Worm (Caenorhabditis elegans) whole organism, L1 larva: ENCODE data around the gene srz-63.

Source experiments
- C16A3.4 ChIP-seq: fragments of 150-350 bp; optimal IDR thresholded peaks from 2 replicates; lab custom pipeline; 2014; ENCODE audit warnings: missing biosample characterization, missing genetic modification characterization
- Y116A8C.19 ChIP-seq: sonication (generic microtip); optimal IDR thresholded peaks from 2 replicates; lab custom pipeline; 2016; ENCODE audit warnings: missing compliant biosample characterization, missing genetic modification characterization, borderline replicate concordance
- aha-1 ChIP-seq: fragments of 150-350 bp; optimal IDR thresholded peaks from 2 replicates; lab custom pipeline; 2014; ENCODE audit warnings: missing biosample characterization, missing genetic modification characterization
- alr-1 ChIP-seq: fragments of 200-800 bp; sonication (Bioruptor generic); optimal IDR thresholded peaks from 2 replicates; lab custom pipeline; 2018; ENCODE audit warnings: borderline replicate concordance, mild to moderate bottlenecking, missing genetic modification characterization, missing compliant biosample characterization
- ceh-8 ChIP-seq: fragments of 200-800 bp; sonication (Bioruptor generic); optimal IDR thresholded peaks from 2 replicates; lab custom pipeline; 2018; ENCODE audit warnings: mild to moderate bottlenecking, missing genetic modification characterization, moderate library complexity, missing compliant biosample characterization
- ceh-82 ChIP-seq, 3 experiments: fragments of 150-350 bp in 1 of 3; sonication (generic microtip) in 2 of 3; optimal IDR thresholded peaks; 2 replicates each; lab custom pipeline; 2014 to 2017; ENCODE audit warnings: missing biosample characterization in 3 of 3, missing genetic modification characterization in 3 of 3
- ces-1 ChIP-seq: fragments of 150-350 bp; optimal IDR thresholded peaks from 2 replicates; lab custom pipeline; 2014; ENCODE audit warnings: missing biosample characterization, missing genetic modification reagents, missing genetic modification characterization
- dsc-1 ChIP-seq: sonication (generic microtip); optimal IDR thresholded peaks from 2 replicates; lab custom pipeline; 2016; ENCODE audit warnings: mild to moderate bottlenecking, missing genetic modification characterization, missing compliant biosample characterization
- efl-1 ChIP-seq, 4 experiments: fragments of 150-350 bp; optimal IDR thresholded peaks in 3 of 4; peaks in 1 of 4; 1 replicate in 1 of 4; 2 replicates in 3 of 4; lab custom pipeline; 2014; ENCODE audit warnings: missing biosample characterization in 2 of 4, missing genetic modification characterization in 2 of 4, missing genetic modification reagents in 2 of 4
- efl-3 ChIP-seq: fragments of 200-800 bp; sonication (Bioruptor generic); optimal IDR thresholded peaks from 2 replicates; lab custom pipeline; 2018; ENCODE audit warnings: mild to moderate bottlenecking, missing genetic modification characterization, missing compliant biosample characterization
- egl-27 ChIP-seq, 2 experiments: fragments of 150-350 bp in 1 of 2; sonication (generic microtip); optimal IDR thresholded peaks; 3 replicates each; lab custom pipeline; 2017 to 2018; ENCODE audit warnings: missing biosample characterization in 2 of 2, missing genetic modification characterization in 2 of 2, missing genetic modification reagents in 2 of 2
- ets-5 ChIP-seq: fragments of 200-800 bp; sonication (Bioruptor generic); IDR thresholded peaks from 2 replicates; pipeline ENCODE4 v1.3.6; 2022; ENCODE audit warnings: missing genetic modification characterization, missing compliant biosample characterization
- fkh-4 ChIP-seq: sonication (generic microtip); optimal IDR thresholded peaks from 2 replicates; lab custom pipeline; 2016; ENCODE audit warnings: missing compliant biosample characterization, missing genetic modification characterization, borderline replicate concordance
- fos-1 ChIP-seq: fragments of 150-350 bp; optimal IDR thresholded peaks from 2 replicates; lab custom pipeline; 2014; ENCODE audit warnings: missing biosample characterization, missing genetic modification characterization
- grh-1 ChIP-seq: fragments of 200-800 bp; sonication (Bioruptor generic); IDR thresholded peaks from 2 replicates; pipeline ENCODE4 v1.3.6; 2022; ENCODE audit warnings: missing genetic modification reagents, missing genetic modification characterization, missing compliant biosample characterization
- hlh-17 ChIP-seq: fragments of 200-800 bp; sonication (Bioruptor generic); optimal IDR thresholded peaks from 2 replicates; lab custom pipeline; 2018; ENCODE audit warnings: missing genetic modification characterization, mild to moderate bottlenecking, missing compliant biosample characterization, moderate library complexity, borderline replicate concordance
- hlh-4 ChIP-seq: sonication (generic microtip); optimal IDR thresholded peaks from 2 replicates; lab custom pipeline; 2016; ENCODE audit warnings: mild to moderate bottlenecking, missing genetic modification characterization, missing compliant biosample characterization
- lin-13 ChIP-seq: fragments of 150-350 bp; optimal IDR thresholded peaks from 2 replicates; lab custom pipeline; 2014; ENCODE audit warnings: missing biosample characterization, missing genetic modification reagents, missing genetic modification characterization
- lin-14 ChIP-seq: fragments of 200-800 bp; sonication (Bioruptor generic); optimal IDR thresholded peaks from 2 replicates; lab custom pipeline; 2018; ENCODE audit warnings: mild to moderate bottlenecking, missing genetic modification characterization, moderate library complexity, missing compliant biosample characterization
- lin-35 ChIP-seq, 2 experiments: fragments of 150-350 bp; optimal IDR thresholded peaks; 2 replicates each; lab custom pipeline; 2014; ENCODE audit warnings: missing biosample characterization in 2 of 2, missing genetic modification characterization in 2 of 2, missing genetic modification reagents in 2 of 2
- lin-39 ChIP-seq: fragments of 150-350 bp; optimal IDR thresholded peaks from 2 replicates; lab custom pipeline; 2014; ENCODE audit warnings: missing biosample characterization, missing genetic modification reagents, missing genetic modification characterization
- lir-3 ChIP-seq: sonication (generic microtip); optimal IDR thresholded peaks from 2 replicates; lab custom pipeline; 2016; ENCODE audit warnings: mild to moderate bottlenecking, missing genetic modification characterization, moderate library complexity, missing compliant biosample characterization; ENCODE audit not compliant: poor library complexity
- lsy-2 ChIP-seq, 2 experiments: fragments of 150-350 bp; optimal IDR thresholded peaks; 2 replicates each; lab custom pipeline; 2014; ENCODE audit warnings: missing biosample characterization in 2 of 2, missing genetic modification characterization in 2 of 2
- mab-9 ChIP-seq: fragments of 200-800 bp; sonication (Bioruptor generic); IDR thresholded peaks from 2 replicates; pipeline ENCODE4 v1.3.6; 2022; ENCODE audit warnings: missing genetic modification reagents, missing genetic modification characterization, missing compliant biosample characterization
- mef-2 ChIP-seq: fragments of 150-350 bp; optimal IDR thresholded peaks from 2 replicates; lab custom pipeline; 2014; ENCODE audit warnings: missing biosample characterization, missing genetic modification characterization
- mep-1 ChIP-seq: fragments of 150-350 bp; optimal IDR thresholded peaks from 2 replicates; lab custom pipeline; 2014; ENCODE audit warnings: missing biosample characterization, missing genetic modification characterization
- nhr-20 ChIP-seq: sonication (generic microtip); optimal IDR thresholded peaks from 2 replicates; lab custom pipeline; 2016; ENCODE audit warnings: mild to moderate bottlenecking, missing genetic modification characterization, missing compliant biosample characterization
- nhr-71 ChIP-seq: sonication (generic microtip); optimal IDR thresholded peaks from 2 replicates; lab custom pipeline; 2016; ENCODE audit warnings: mild to moderate bottlenecking, missing genetic modification characterization, moderate library complexity, missing compliant biosample characterization
- nhr-77 ChIP-seq: fragments of 150-350 bp; optimal IDR thresholded peaks from 2 replicates; lab custom pipeline; 2014; ENCODE audit warnings: missing biosample characterization, missing genetic modification characterization
- nhr-90 ChIP-seq: sonication (generic microtip); optimal IDR thresholded peaks from 2 replicates; lab custom pipeline; 2016; ENCODE audit warnings: mild to moderate bottlenecking, missing genetic modification characterization, missing compliant biosample characterization; ENCODE audit not compliant: poor library complexity
- skn-1 ChIP-seq: fragments of 150-350 bp; optimal IDR thresholded peaks from 2 replicates; lab custom pipeline; 2014; ENCODE audit warnings: missing biosample characterization, missing genetic modification characterization
- snpc-4 ChIP-seq: fragments of 150-350 bp; optimal IDR thresholded peaks from 2 replicates; lab custom pipeline; 2014; ENCODE audit warnings: missing biosample characterization, missing genetic modification characterization
- sptf-1 ChIP-seq: fragments of 150-350 bp; optimal IDR thresholded peaks from 2 replicates; lab custom pipeline; 2014; ENCODE audit warnings: missing biosample characterization, missing genetic modification characterization
- swsn-7 ChIP-seq: sonication (generic microtip); optimal IDR thresholded peaks from 2 replicates; lab custom pipeline; 2016; ENCODE audit warnings: missing genetic modification characterization, missing compliant biosample characterization
- tbx-2 ChIP-seq: sonication (generic microtip); optimal IDR thresholded peaks from 2 replicates; lab custom pipeline; 2016; ENCODE audit warnings: missing genetic modification characterization, missing compliant biosample characterization
- tlp-1 ChIP-seq: fragments of 150-350 bp; optimal IDR thresholded peaks from 2 replicates; lab custom pipeline; 2014; ENCODE audit warnings: missing biosample characterization, missing genetic modification characterization
- unc-62 ChIP-seq: fragments of 150-350 bp; optimal IDR thresholded peaks from 2 replicates; lab custom pipeline; 2014; ENCODE audit warnings: missing biosample characterization, missing genetic modification reagents, missing genetic modification characterization
- unc-86 ChIP-seq: sonication (generic microtip); optimal IDR thresholded peaks from 2 replicates; lab custom pipeline; 2016; ENCODE audit warnings: missing genetic modification characterization, missing compliant biosample characterization
- xbp-1 ChIP-seq: sonication (generic microtip); optimal IDR thresholded peaks from 2 replicates; lab custom pipeline; 2016; ENCODE audit warnings: missing genetic modification characterization, missing compliant biosample characterization

Gene srz-63

DNA sequence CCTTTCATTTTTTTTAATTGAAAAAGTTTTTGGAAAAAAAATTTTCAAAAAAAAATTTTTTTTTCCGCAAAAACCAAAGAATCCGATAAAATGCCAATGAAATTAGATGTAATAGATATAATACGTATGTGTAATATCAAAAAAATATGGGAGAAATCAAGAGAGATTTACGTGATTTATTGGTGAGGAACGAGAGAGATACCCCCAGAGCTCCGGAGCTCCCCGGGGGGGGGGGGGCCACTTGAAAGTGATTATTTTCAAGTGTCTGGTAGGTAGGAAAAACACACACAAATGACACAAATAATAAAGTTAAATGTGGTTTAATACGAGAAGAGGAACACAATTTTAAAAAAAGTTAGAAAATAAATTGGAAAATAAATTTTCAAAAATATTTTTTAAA is 1.7 kb upstream of the srz-63 start, which contains the start of gene Y57G7A.11:
Gene Y57G7A.11 (minus strand): TSS at position 101 of the 400 bp plus-strand sequence.
- TF ChIP-seq xbp-1 (tag; lab: Kevin White, UChicago) (no peak), fkh-4 (tag; lab: Kevin White, UChicago) (peak; percentile 39), dsc-1 (tag; lab: Kevin White, UChicago) (peak; percentile 83)

DNA sequence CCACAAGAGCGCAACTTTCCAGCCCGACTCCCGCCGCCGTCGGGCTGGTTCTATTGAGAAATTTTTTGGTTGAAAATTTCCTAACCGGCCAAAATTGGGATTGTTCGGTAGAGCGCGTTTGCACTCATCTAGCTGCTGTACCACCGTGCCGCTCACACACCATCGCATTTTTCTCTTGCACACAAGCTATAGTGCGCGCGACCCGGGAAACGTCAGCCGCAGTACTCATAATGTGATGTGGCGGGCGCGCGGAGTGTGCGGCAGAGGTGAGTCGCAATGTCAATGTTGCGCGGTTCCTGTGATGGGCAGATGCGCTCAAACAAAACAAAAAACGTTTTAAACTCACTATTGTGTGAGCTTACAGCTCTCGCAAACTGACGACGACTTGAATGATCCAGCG is 6.5 kb downstream of the srz-63 start:
- TF ChIP-seq hlh-17 (GFP tag; lab: Kevin White, UChicago) = no peak

DNA sequence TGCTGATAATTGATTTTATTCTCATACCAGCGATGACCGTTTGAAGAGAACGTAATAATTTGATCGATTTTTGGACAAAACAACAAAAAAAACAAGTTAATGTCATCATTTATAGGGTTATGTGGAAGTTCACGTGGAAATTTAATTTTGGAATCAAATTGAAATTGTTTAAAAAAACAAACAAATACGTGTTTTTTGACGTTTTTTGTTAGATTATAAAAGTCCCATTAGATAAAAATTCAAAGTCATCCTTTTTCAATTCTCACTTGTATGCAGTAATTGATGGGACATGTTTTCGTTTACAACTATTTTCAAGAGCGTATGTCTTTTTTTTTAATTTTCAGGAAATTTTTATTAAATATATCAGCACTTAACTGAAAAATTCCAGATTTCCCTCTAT is 7.1 kb downstream of the srz-63 start, which contains the start of the genes Y57G7A.6 and Y57G7A.3:
Gene Y57G7A.6 (minus strand): TSS at position 101 of the 400 bp plus-strand sequence.
Gene Y57G7A.3 (plus strand): TSS at position 269 of the 400 bp plus-strand sequence.
- TF ChIP-seq ets-5 (GFP tag; lab: Robert Waterston, UW) (no peak), tbx-2 (tag; lab: Kevin White, UChicago) (no peak)

DNA sequence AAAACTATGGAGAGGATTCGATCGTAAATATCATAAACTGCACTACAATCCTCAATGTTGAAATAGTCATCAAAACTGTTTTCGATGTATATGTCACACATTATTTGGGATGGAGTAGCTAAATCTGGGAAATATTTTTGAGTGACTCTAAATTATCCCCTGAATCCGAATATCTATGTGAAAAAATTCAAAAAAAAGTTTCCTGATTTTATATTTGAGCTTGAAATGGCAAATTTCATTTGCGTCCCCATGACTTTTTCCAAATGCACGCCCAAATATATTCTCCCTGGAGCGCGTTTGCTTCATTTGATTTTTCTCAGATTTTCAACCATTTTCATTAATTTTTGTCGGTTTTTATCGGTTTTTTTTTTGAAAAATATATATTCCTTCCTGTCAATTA is 14.7 kb downstream of the srz-63 start, which contains the start of gene srz-64:
Gene srz-64 (minus strand): TSS at position 101 of the 400 bp plus-strand sequence.
- TF ChIP-seq alr-1 = no peak
- TF ChIP-seq skn-1 = no peak
- no peak for TF ChIP-seq ceh-82 (tag; optimal IDR thresholded peaks at IDR 0.05; lab: Kevin White, UChicago)
- TF ChIP-seq egl-27 (tag; optimal IDR thresholded peaks at IDR 0.05; lab: Kevin White, UChicago) = no peak
- TF ChIP-seq hlh-17 (GFP tag; lab: Kevin White, UChicago) = no peak
- TF ChIP-seq xbp-1 (tag; lab: Kevin White, UChicago) = no peak
- no peak for TF ChIP-seq lin-13 (GFP tag; lab: Kevin White, UChicago)
- TF ChIP-seq ceh-8 (GFP tag; lab: Kevin White, UChicago) = no peak
- TF ChIP-seq hlh-4 (tag; lab: Kevin White, UChicago) = no peak
- TF ChIP-seq nhr-77 (tag; lab: Kevin White, UChicago) = no peak
- TF ChIP-seq lin-39 = no peak
- TF ChIP-seq Y116A8C.19 = no peak
- TF ChIP-seq grh-1 (GFP tag; lab: Robert Waterston, UW) = no peak
- TF ChIP-seq lsy-2 (tag; optimal IDR thresholded peaks at IDR 0.05; lab: Kevin White, UChicago) = no peak
- TF ChIP-seq ces-1 (GFP tag; lab: Kevin White, UChicago) = no peak
- TF ChIP-seq lin-14 = no peak
- no peak for TF ChIP-seq sptf-1
- TF ChIP-seq unc-62 (GFP tag; lab: Kevin White, UChicago) = no peak
- no peak for TF ChIP-seq nhr-20

DNA sequence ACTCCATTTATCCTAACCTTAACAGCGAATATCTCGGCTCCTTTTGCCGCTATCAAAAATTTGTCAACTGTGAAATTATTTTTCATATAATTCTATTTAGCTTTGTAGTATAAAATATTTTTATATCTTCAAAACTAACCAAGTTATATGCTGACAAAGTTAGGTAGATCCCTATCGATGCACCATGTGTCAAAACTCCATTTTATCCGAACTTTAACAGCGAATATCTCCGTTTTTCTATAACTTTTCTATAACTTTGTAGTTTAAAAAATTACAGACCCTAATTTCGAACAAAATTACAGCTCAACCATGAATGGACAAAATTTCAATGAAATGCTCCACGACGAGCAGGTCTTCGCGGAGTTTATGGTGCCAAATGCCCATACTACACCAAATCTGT is 17.3 kb downstream of the srz-63 start, which contains the start of gene Y57G7A.2:
Gene Y57G7A.2 (plus strand): TSS at position 301 of the 400 bp plus-strand sequence.
- TF ChIP-seq snpc-4 (tag; lab: Kevin White, UChicago) (no peak), lin-35 (GFP tag; optimal IDR thresholded peaks at IDR 0.05; lab: Kevin White, UChicago) (no peak), C16A3.4 (no peak)

DNA sequence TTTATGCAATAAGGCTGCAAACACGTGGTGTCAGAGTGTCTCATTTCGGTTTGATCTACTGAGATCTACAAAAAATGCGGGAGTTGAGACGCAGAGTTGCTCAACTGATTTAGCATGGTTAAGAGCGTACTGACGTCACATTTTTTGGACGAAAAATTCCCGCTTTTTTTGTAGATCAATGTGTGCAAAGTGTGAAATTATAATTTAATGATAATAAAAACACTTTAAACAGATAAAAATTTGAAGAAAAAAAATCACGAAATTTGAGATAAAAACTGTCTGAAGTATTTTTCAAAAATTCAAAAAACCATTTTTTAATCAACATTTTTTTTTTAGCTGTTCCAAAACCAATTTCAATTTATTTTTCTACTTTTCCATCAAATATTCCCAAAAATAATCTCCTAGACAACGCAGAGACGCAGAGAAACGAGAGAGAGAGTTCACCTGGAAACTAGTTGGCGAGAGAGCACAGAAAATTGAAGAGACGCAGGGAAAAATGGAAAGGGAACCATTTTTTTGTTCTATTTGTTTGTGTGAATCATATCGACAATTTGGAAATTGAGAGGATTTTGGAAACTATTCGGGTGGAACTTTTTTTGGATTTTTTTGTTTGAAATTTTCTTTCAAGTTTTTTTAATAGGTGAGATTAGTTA is 18.7 kb downstream of the srz-63 start:
- TF ChIP-seq nhr-71 (tag; lab: Kevin White, UChicago) (peak; percentile 1), mef-2 (no peak), lin-14 (peak; percentile 51), fos-1 (tag; lab: Kevin White, UChicago) (peak; percentile 12), lsy-2 (tag; optimal IDR thresholded peaks at IDR 0.05; lab: Kevin White, UChicago) (peak in 1 of 2 experiments; percentile 15), grh-1 (GFP tag; lab: Robert Waterston, UW) (peak; percentile 71), mab-9 (no peak), swsn-7 (tag; lab: Kevin White, UChicago) (peak; percentile 23), mep-1 (tag; lab: Kevin White, UChicago) (peak; percentile 14), efl-1 (optimal IDR thresholded peaks at IDR 0.05; lab: Kevin White, UChicago) (peak; percentile 33), efl-1 (GFP tag; optimal IDR thresholded peaks at IDR 0.05 in 1 of 2; lab: Kevin White, UChicago) (peak; percentile 5 to 80), lir-3 (tag; lab: Kevin White, UChicago) (no peak), nhr-90 (tag; lab: Kevin White, UChicago) (no peak), aha-1 (tag; lab: Kevin White, UChicago) (no peak), unc-86 (tag; lab: Kevin White, UChicago) (no peak), efl-3 (no peak), tlp-1 (tag; lab: Kevin White, UChicago) (no peak)
- TF ChIP-seq, all 84 proteins: peak for 8
